Worm (Caenorhabditis elegans): Measurements from ENCODE around the gene cest-33.
A peak's percentile ranks its signal among the peaks of the same experiment; 100 is the strongest.

ce11 chrV:6319358-6319757, 46.1 kb downstream of the cest-33 start:
- no peak for TF ChIP-seq mef-2 (tag; optimal IDR thresholded peaks at IDR 0.05)
- no peak for TF ChIP-seq nhr-11 (tag; optimal IDR thresholded peaks at IDR 0.05)
- TF ChIP-seq elt-3 (tag; optimal IDR thresholded peaks at IDR 0.05) = peak in 5 of 6 experiments; percentile 60 to 88 (median 84)
- no peak for TF ChIP-seq fos-1 (tag; optimal IDR thresholded peaks at IDR 0.05)
- TF ChIP-seq C34B4.2 (tag; optimal IDR thresholded peaks at IDR 0.05) = no peak
